Worm (Caenorhabditis elegans): Measurements from ENCODE around the gene Y53F4B.11.

Y53F4B.11 gene

DNA sequence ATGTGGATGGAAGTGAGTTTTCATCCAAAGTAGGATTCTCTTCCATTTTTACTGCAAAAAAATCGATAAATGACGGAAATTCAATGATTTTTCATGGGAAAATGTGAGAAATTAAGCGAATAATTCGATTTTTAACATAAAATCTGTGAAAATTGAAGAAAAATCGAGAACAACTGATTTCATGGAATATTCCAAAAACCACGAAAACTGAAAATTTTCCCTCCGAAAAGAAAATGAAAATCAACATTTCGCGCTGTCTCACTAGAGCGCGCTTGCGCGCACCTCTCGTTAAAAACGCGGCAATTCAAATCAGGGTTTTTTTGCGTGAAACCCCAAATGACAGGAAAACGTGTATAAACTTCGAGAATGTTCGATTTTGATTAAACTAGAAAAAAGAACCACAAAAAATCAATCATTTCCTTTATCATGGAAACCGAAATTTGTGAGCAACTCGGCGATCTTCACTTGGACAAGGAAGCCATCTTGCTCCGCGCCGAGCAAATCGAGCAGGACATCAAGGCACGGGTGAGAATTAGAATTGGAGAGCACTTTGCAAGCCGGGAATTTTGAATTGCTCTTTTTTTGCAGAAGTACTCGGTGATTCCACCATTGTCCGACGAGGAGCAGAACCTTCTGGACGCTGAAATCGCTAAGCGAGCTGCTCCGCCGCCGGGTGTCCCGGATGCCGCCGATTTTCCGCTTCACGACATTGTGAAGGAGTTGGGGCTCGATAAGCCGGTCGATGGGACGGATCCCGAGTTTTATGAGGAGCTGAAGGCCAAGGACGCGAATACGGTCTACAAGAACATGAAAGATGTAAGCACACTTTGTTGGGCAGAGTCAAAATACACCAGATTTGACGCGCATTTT, at the start of gene Y53F4B.11, which contains the start of gene Y53F4B.9 (continued):
- TF ChIP-seq aptf-2 (GFP tag; conservative IDR thresholded peaks at IDR 0.05): peak; percentile 74; the same call in 1 of the 2 replicates
- TF ChIP-seq F10E7.11 (tag; optimal IDR thresholded peaks at IDR 0.05): no peak
- TF ChIP-seq lin-35 (GFP tag; optimal IDR thresholded peaks at IDR 0.05): peak; percentile 89 to 97 (median 92)
- no peak for TF ChIP-seq repo-1 (tag; optimal IDR thresholded peaks at IDR 0.05)
- no peak for TF ChIP-seq ceh-40 (GFP tag; IDR thresholded peaks at IDR 0.05)
- TF ChIP-seq F57A8.1 (GFP tag; optimal IDR thresholded peaks at IDR 0.05): no peak
- TF ChIP-seq Y79H2A.3 (GFP tag; conservative IDR thresholded peaks at IDR 0.05): 0 out of 2 replicates have a peak, but pooled peaks have one; percentile 13
- TF ChIP-seq lsl-1 (GFP tag; optimal IDR thresholded peaks at IDR 0.05): peak; percentile 85
- peak; percentile 99 for TF ChIP-seq D2030.7 (GFP tag; IDR thresholded peaks at IDR 0.05)
- TF ChIP-seq mcd-1 (GFP tag; IDR thresholded peaks at IDR 0.05): peak; percentile 98
- no peak for TF ChIP-seq fkh-3 (tag; optimal IDR thresholded peaks at IDR 0.05)
- TF ChIP-seq xnd-1 (tag; optimal IDR thresholded peaks at IDR 0.05): peak; percentile 94
- TF ChIP-seq rpc-1 (optimal IDR thresholded peaks at IDR 0.05): no peak
- TF ChIP-seq rpc-1 (tag; optimal IDR thresholded peaks at IDR 0.05): no peak
- TF ChIP-seq snpc-1.1 (tag; optimal IDR thresholded peaks at IDR 0.05; ENCODE audit: insufficient read depth): peak; percentile 66
- TF ChIP-seq lag-1 (GFP tag; IDR thresholded peaks at IDR 0.05): no peak
- TF ChIP-seq Y56A3A.18 (GFP tag; IDR thresholded peaks at IDR 0.05): peak; percentile 30; the same call in 1 of the 2 replicates
- TF ChIP-seq F39B2.1 (GFP tag; IDR thresholded peaks at IDR 0.05): no peak
- TF ChIP-seq egl-18 (GFP tag; IDR thresholded peaks at IDR 0.05): 0 out of 2 replicates have a peak, but pooled peaks have one; percentile 21
- TF ChIP-seq hlh-26 (GFP tag; conservative IDR thresholded peaks at IDR 0.05): no peak
- TF ChIP-seq hmg-20 (GFP tag; IDR thresholded peaks at IDR 0.05): 0 out of 2 replicates have a peak, but pooled peaks have one; percentile 13
- peak; percentile 99 for TF ChIP-seq dpl-1 (GFP tag; optimal IDR thresholded peaks at IDR 0.05)
- no peak for TF ChIP-seq nhr-120 (GFP tag; IDR thresholded peaks at IDR 0.05)
- TF ChIP-seq ztf-26 (tag; optimal IDR thresholded peaks at IDR 0.05): no peak
- peak; percentile 15 for TF ChIP-seq pha-4 (tag; optimal IDR thresholded peaks at IDR 0.05)
- peak; percentile 95 for TF ChIP-seq dox-1 (GFP tag; IDR thresholded peaks at IDR 0.05)
- TF ChIP-seq rec-8 (tag; optimal IDR thresholded peaks at IDR 0.05): no peak
- TF ChIP-seq let-607 (tag; optimal IDR thresholded peaks at IDR 0.05): no peak
- peak; percentile 53 for TF ChIP-seq snpc-4 (GFP tag; optimal IDR thresholded peaks at IDR 0.05)
- TF ChIP-seq snpc-4 (tag; optimal IDR thresholded peaks at IDR 0.05): peak; percentile 66 to 86 (median 82)
- TF ChIP-seq Y53G8AR.9 (GFP tag; conservative IDR thresholded peaks at IDR 0.05): peak; percentile 90
- TF ChIP-seq sdz-38 (tag; optimal IDR thresholded peaks at IDR 0.05): no peak
- peak; percentile 72 for TF ChIP-seq hmg-1.2 (GFP tag; IDR thresholded peaks at IDR 0.05)
- peak; percentile 97 for TF ChIP-seq madf-8 (GFP tag; conservative IDR thresholded peaks at IDR 0.05)
- no peak for TF ChIP-seq cebp-2 (GFP tag; IDR thresholded peaks at IDR 0.05)
- TF ChIP-seq ccch-3 (GFP tag; optimal IDR thresholded peaks at IDR 0.05): no peak
- TF ChIP-seq egl-44 (GFP tag; IDR thresholded peaks at IDR 0.05): no peak
- no peak for TF ChIP-seq lsy-27 (tag; optimal IDR thresholded peaks at IDR 0.05; ENCODE audit: borderline replicate concordance, insufficient read depth)
- peak; percentile 100 for TF ChIP-seq lin-54 (GFP tag; optimal IDR thresholded peaks at IDR 0.05)
- TF ChIP-seq lin-26 (GFP tag; IDR thresholded peaks at IDR 0.05): 0 out of 2 replicates have a peak, but pooled peaks have one; percentile 10
- TF ChIP-seq hsf-1 (GFP tag; IDR thresholded peaks at IDR 0.05): peak; percentile 94
- TF ChIP-seq C17E4.6 (GFP tag; IDR thresholded peaks at IDR 0.05): peak; percentile 73; the same call in 1 of the 2 replicates
- peak; percentile 66; the same call in 1 of the 2 replicates for TF ChIP-seq zfh-2 (GFP tag; conservative IDR thresholded peaks at IDR 0.05)
- TF ChIP-seq mxl-1 (tag; optimal IDR thresholded peaks at IDR 0.05): no peak
- TF ChIP-seq gei-17 (GFP tag; optimal IDR thresholded peaks at IDR 0.05): no peak
- no peak for TF ChIP-seq sea-2 (GFP tag; IDR thresholded peaks at IDR 0.05)

All from whole organism, young adult.